Worm (Caenorhabditis elegans) whole organism, early embryonic: Measurements from ENCODE around the gene lov-1.

ENCODE experiments used
- ama-1 ChIP-seq: fragments of 150-350 bp; optimal IDR thresholded peaks from 2 replicates; lab custom pipeline; 2014
- flt-1 ChIP-seq: fragments of 200-800 bp; sonication (Bioruptor generic); IDR thresholded peaks from 2 replicates; pipeline ENCODE4 v1.3.6; 2022; ENCODE audit warnings: missing genetic modification characterization, missing compliant biosample characterization
- hmbx-1 ChIP-seq: sonication (generic microtip); optimal IDR thresholded peaks from 2 replicates; lab custom pipeline; 2016; ENCODE audit warnings: mild to moderate bottlenecking, missing genetic modification characterization, missing compliant biosample characterization
- hnd-1 ChIP-seq: sonication (generic microtip); optimal IDR thresholded peaks from 2 replicates; lab custom pipeline; 2016; ENCODE audit warnings: missing genetic modification characterization, missing compliant biosample characterization
- pes-1 ChIP-seq: fragments of 200-800 bp; sonication (Bioruptor generic); IDR thresholded peaks from 2 replicates; pipeline ENCODE4 v1.3.6; 2022; ENCODE audit warnings: missing genetic modification reagents, missing genetic modification characterization, missing compliant biosample characterization
- sea-1 ChIP-seq: fragments of 200-800 bp; sonication (Bioruptor generic); conservative IDR thresholded peaks from 2 replicates; pipeline ENCODE4 v1.3.6; 2022; ENCODE audit warnings: missing genetic modification characterization, missing compliant biosample characterization
- tbx-11 ChIP-seq: fragments of 200-800 bp; sonication (Bioruptor generic); IDR thresholded peaks from 2 replicates; pipeline ENCODE4 v1.3.6; 2022; ENCODE audit warnings: missing genetic modification characterization, missing compliant biosample characterization

- TF ChIP-seq sea-1 (GFP tag; lab: Robert Waterston, UW), result no peak
- no peak for TF ChIP-seq ama-1 (lab: Kevin White, UChicago)
- TF ChIP-seq hmbx-1, result no peak
- no peak for TF ChIP-seq flt-1 (GFP tag; lab: Robert Waterston, UW)
- TF ChIP-seq tbx-11 (GFP tag; lab: Robert Waterston, UW), result no peak
- no peak for TF ChIP-seq hnd-1 (tag; lab: Kevin White, UChicago)
- TF ChIP-seq pes-1, result no peak
Observed at ce11 chrII:10093120-10093519, 28.5 kb downstream of the lov-1 start.
